Worm (Caenorhabditis elegans) whole organism, midembryonic: ENCODE results near the gene K03B4.8.

Experiments
- T22C8.4 ChIP-seq: fragments of 200-800 bp; sonication (Bioruptor generic); IDR thresholded peaks from 2 replicates; pipeline ENCODE4 v1.3.6; 2022; ENCODE audit warnings: missing genetic modification characterization, missing compliant biosample characterization
- cog-1 ChIP-seq: sonication (generic microtip); optimal IDR thresholded peaks from 2 replicates; lab custom pipeline; 2016; ENCODE audit warnings: missing genetic modification characterization, missing compliant biosample characterization
- flt-1 ChIP-seq: fragments of 200-800 bp; sonication (Bioruptor generic); IDR thresholded peaks from 2 replicates; pipeline ENCODE4 v1.3.6; 2022; ENCODE audit warnings: missing genetic modification characterization, missing compliant biosample characterization
- klf-2 ChIP-seq: fragments of 200-800 bp; sonication (Bioruptor generic); conservative IDR thresholded peaks from 2 replicates; pipeline ENCODE4 v1.3.6; 2022; ENCODE audit warnings: missing genetic modification reagents, missing genetic modification characterization, missing compliant biosample characterization
- med-1 ChIP-seq: sonication (generic microtip); optimal IDR thresholded peaks from 2 replicates; lab custom pipeline; 2017; ENCODE audit warnings: missing genetic modification characterization, mild to moderate bottlenecking, missing compliant biosample characterization, antibody characterized with exemption, missing genetic modification reagents; ENCODE audit not compliant: insufficient read depth
- ref-1 ChIP-seq: fragments of 200-800 bp; sonication (Bioruptor generic); conservative IDR thresholded peaks from 2 replicates; pipeline ENCODE4 v1.3.6; 2022; ENCODE audit warnings: missing genetic modification reagents, missing genetic modification characterization, missing compliant biosample characterization
- tab-1 ChIP-seq: fragments of 200-800 bp; sonication (Bioruptor generic); IDR thresholded peaks from 2 replicates; pipeline ENCODE4 v1.3.6; 2022; ENCODE audit warnings: missing genetic modification characterization, missing compliant biosample characterization
- ztf-23 ChIP-seq: fragments of 200-800 bp; sonication (Bioruptor generic); IDR thresholded peaks from 2 replicates; pipeline ENCODE4 v1.3.6; 2022; ENCODE audit warnings: missing genetic modification reagents, missing genetic modification characterization, missing compliant biosample characterization
- ztf-29 ChIP-seq: fragments of 200-800 bp; sonication (Bioruptor generic); IDR thresholded peaks from 2 replicates; pipeline ENCODE4 v1.3.6; 2022; ENCODE audit warnings: missing genetic modification reagents, missing genetic modification characterization, missing compliant biosample characterization

K03B4.8 gene

DNA sequence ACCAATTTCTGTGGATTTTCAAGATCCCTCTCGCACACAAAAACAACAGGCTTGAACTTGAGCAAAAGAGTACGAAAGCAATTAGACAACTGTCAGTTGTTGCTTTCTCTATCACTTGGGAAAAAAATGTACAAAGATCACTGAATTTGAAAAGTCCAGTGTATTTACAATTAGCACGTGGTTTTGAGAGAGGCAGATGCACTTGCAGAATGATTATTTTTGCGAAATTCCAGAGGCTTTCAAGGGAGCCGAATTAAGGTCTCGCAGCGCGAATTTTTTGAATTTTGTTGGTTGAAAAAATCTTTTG lies 18.8 kb upstream of the K03B4.8 start:
- TF ChIP-seq klf-2 (GFP tag; lab: Robert Waterston, UW) (no peak), med-1 (GFP tag; lab: Kevin White, UChicago) (no peak), ref-1 (GFP tag; lab: Robert Waterston, UW) (no peak), ztf-29 (GFP tag; lab: Robert Waterston, UW) (no peak), cog-1 (tag; lab: Kevin White, UChicago) (no peak), T22C8.4 (GFP tag; lab: Robert Waterston, UW) (no peak), flt-1 (GFP tag; lab: Robert Waterston, UW) (no peak), tab-1 (GFP tag; lab: Robert Waterston, UW) (no peak), ztf-23 (GFP tag; lab: Robert Waterston, UW) (no peak)

DNA sequence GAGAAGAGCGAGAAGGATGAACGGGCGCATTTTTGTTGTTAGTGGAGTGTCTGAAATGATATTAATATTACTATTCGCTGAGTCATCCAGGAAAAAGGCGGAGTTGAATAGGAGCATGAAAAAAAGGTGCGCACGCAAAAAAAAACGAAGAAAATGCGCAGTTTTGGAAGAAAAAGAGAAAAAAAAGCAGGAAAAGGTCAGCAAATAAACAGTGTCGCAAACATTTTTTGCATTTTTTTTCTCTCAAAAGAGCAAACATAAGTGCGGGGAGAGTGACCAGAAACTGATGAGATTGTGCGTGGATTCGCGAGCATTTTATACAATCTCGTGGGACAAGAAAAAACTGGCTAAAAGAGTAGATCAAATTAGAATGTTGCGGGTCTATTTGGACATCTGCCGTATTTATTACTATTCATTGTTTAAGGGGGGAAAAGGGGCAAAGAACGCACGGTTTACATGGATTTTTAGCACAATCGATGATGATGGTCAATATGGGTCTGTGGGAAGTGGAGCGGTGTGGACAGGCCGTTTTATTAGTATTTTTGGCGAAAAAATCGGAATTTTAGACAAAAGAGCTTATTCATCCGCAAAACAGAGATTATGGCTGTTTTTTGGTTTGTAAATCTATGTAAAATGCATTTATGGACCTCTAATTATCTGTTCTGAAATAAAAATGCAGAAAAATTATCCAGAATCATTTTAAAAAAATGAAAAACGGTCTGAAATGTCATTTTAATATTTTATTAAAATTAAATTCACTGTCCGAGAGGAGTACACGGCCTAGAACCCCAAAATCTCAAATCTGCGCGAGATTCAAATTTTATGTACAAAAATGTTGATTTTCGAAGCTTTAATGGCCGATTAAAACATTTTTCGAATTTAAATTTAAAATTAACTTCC lies 18.2 kb upstream of the K03B4.8 start, which contains the start of gene cpg-8:
Gene cpg-8, minus strand, starts transcription at position 51 of the 900 bp plus-strand sequence.
- TF ChIP-seq ztf-29 (GFP tag; lab: Robert Waterston, UW) (no peak), klf-2 (GFP tag; lab: Robert Waterston, UW) (no peak)

DNA sequence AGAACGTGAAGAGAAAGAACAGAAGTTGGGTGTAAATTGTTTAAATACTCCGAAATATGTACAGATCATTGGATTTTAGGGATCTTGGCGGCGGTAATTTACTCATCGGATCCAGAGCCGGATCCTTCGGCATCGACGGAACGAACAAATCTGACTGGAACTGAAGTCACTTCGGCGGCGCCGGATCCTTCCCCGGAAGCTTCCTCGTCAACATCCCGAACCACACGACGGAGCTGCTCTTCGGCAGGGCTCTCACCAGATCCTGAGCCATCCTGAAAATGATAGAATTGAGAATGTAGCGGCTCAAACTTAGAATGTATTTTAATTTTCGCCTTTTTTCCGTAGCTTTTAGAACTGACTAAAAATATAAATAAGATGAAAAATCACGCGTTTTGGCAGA lies 17.3 kb upstream of the K03B4.8 start:
- no peak for TF ChIP-seq ztf-29 (GFP tag; lab: Robert Waterston, UW)

DNA sequence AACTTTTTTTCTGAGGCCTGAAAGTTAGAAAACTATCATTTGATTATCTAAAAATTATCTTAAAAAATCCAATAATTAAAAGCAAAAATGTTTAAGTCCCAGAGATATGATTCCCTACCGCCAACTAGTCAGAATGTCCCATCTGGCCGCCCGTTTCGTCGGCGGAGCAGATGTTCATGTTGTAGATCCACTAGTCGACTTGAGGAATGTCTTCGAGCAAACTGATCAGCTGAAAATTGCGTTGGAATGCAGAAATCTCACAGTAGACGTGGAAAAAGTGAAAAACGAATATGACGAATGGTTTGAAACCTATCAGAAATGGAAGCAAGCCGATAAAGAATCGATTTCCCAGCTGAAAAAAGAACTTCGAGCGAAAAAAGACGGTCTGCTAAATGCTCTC lies 14.8 kb upstream of the K03B4.8 start, which contains the start of gene K03B4.1:
Gene K03B4.1, plus strand, starts transcription at position 97 of the 400 bp plus-strand sequence.
- TF ChIP-seq ref-1 (GFP tag; lab: Robert Waterston, UW) (no peak), ztf-29 (GFP tag; lab: Robert Waterston, UW) (no peak), flt-1 (GFP tag; lab: Robert Waterston, UW) (no peak), med-1 (GFP tag; lab: Kevin White, UChicago) (no peak), cog-1 (tag; lab: Kevin White, UChicago) (no peak)

DNA sequence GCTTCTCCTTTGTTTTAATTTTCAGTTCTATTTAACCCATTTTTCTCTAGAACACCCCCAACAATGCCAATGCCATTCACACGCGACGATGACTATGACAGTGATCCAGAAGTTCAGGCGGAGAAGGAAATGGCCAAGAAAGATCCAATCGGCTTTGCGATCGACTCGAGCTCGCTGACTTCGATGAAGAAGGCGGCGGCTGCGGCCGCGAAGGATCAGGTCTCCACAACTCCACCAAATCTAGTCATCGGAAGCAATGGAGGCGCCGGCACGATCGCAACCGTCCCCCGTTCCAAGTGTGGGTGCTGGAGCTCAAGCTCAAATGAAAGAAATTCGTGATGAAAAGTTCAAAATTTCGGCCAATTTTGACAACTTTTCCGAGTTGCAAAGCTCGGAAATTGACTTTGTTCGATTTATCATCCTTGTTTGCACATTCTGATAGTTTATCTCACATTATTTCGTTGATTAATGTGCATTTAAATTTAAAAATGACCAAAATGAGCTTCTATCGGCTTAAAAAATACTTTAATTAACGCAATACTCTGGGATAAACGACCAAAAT lies 13.6 kb upstream of the K03B4.8 start, which contains the start of gene K03B4.2:
Gene K03B4.2, plus strand, starts transcription at position 51 of the 562 bp plus-strand sequence.
- TF ChIP-seq ref-1 (GFP tag; lab: Robert Waterston, UW) (no peak), klf-2 (GFP tag; lab: Robert Waterston, UW) (no peak), med-1 (GFP tag; lab: Kevin White, UChicago) (no peak)

DNA sequence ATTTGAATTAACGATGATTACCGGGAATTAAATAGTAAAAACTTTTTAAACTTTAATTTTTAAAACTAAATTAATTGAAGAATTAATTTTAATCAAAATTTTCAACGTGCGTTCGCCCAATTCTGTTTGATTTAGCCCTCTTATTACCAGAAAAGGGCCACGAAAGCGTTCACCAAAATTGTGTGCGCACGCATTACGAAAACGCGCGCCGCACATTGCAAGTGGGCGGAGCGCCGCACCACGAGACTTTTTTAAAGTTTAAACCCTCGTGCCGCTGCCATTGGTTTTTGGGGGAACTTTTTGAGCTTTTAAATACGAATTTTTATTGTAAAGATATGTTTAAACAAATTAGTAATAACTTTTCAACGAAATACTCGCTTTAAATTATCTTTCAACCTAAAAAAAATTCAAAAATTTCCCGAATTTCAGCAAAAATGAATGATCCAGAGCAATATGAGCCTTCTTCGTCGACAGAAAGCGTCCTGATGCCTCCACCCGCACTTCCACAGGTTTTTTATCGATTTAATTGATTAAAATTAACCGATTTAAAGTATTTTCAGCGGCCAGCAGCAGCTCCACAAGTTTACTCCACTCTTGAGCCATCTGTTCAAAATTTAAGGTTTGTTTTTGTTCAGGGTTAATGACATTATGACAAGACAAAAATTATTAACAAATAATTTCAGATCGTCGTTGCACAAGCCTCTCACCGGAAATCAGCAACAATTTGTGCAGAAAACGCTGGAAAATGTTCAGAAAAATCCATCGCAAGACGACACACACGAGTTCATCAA lies 12.5 kb upstream of the K03B4.8 start, which contains the start of gene taf-10:
Gene taf-10, plus strand, starts transcription at position 424 of the 791 bp plus-strand sequence.
- TF ChIP-seq cog-1 (tag; lab: Kevin White, UChicago) (no peak), ref-1 (GFP tag; lab: Robert Waterston, UW) (no peak), med-1 (GFP tag; lab: Kevin White, UChicago) (no peak), flt-1 (GFP tag; lab: Robert Waterston, UW) (no peak), ztf-29 (GFP tag; lab: Robert Waterston, UW) (no peak), ztf-23 (GFP tag; lab: Robert Waterston, UW) (no peak), klf-2 (GFP tag; lab: Robert Waterston, UW) (no peak), tab-1 (GFP tag; lab: Robert Waterston, UW) (no peak), T22C8.4 (GFP tag; lab: Robert Waterston, UW) (no peak)

DNA sequence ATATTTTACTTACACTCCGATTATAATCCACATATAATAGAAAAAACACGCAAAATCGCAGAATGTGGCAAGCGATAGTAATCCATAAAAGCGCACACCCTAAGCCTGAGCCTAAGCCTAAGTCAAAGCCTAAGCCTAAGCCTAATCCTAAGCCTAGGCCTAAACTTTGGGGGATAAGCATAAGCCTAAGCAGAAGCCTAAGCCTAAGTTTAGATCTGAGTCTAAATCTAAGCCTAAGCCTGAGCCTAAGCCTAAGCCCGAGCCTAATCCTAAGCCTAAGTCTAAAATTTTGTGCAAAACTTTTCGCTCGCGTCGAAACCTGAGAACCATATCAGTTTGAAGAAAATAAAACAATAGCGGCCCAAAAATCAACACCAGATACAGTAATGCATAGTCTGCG lies 9.7 kb upstream of the K03B4.8 start:
- no peak for TF ChIP-seq ztf-29 (GFP tag; lab: Robert Waterston, UW)
- TF ChIP-seq klf-2 (GFP tag; lab: Robert Waterston, UW), result no peak
- no peak for TF ChIP-seq med-1 (GFP tag; lab: Kevin White, UChicago)
- no peak for TF ChIP-seq flt-1 (GFP tag; lab: Robert Waterston, UW)
- no peak for TF ChIP-seq tab-1 (GFP tag; lab: Robert Waterston, UW)
- TF ChIP-seq cog-1 (tag; lab: Kevin White, UChicago), result no peak

DNA sequence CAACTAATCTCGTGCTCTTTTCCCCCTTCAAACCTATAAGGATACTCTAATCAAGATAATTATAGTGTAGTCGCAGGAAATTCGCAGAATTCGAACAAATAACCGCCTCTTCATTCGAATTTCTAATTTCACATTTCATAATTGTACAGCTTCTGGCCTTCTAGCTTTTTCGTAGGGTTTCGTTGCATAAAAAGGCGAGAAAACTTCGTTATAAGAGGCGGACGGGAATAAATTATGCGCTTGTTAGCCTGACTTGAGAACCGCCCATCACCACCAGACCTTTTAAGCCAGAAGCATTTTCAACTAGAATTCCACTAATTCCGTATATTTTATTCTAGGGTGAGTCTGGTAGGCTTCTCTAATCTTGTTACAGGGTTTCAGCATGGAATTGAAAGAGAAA lies 7.3 kb upstream of the K03B4.8 start, which contains the start of gene K03B4.4:
Gene K03B4.4, plus strand, starts transcription at position 301 of the 400 bp plus-strand sequence.
- TF ChIP-seq cog-1 (tag; lab: Kevin White, UChicago) (no peak), ztf-23 (GFP tag; lab: Robert Waterston, UW) (no peak), tab-1 (GFP tag; lab: Robert Waterston, UW) (no peak), flt-1 (GFP tag; lab: Robert Waterston, UW) (no peak), ztf-29 (GFP tag; lab: Robert Waterston, UW) (no peak), ref-1 (GFP tag; lab: Robert Waterston, UW) (no peak), klf-2 (GFP tag; lab: Robert Waterston, UW) (no peak), T22C8.4 (GFP tag; lab: Robert Waterston, UW) (no peak), med-1 (GFP tag; lab: Kevin White, UChicago) (no peak)

DNA sequence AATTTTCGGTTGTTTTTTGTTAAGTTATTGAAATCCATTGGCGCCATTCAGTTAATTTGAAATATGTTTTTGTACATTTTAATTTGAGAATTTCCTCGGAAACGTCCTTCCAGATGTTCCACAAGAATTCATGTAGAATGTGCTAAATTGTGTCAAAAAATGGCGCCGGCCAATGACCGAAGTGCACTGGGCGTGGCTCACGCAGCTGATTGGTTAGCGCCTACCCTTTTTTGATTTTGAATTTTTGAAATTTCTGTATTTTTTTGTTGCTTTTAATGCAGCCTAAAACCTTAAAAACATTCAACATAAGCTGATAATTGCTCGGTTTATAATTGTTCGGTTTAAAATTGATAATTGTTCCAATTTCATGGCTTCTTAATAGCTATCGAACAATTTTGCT lies 2.4 kb upstream of the K03B4.8 start:
- TF ChIP-seq T22C8.4 (GFP tag; lab: Robert Waterston, UW) (no peak), ztf-23 (GFP tag; lab: Robert Waterston, UW) (no peak), ztf-29 (GFP tag; lab: Robert Waterston, UW) (no peak), cog-1 (tag; lab: Kevin White, UChicago) (no peak), med-1 (GFP tag; lab: Kevin White, UChicago) (no peak), ref-1 (GFP tag; lab: Robert Waterston, UW) (no peak), klf-2 (GFP tag; lab: Robert Waterston, UW) (no peak), flt-1 (GFP tag; lab: Robert Waterston, UW) (no peak), tab-1 (GFP tag; lab: Robert Waterston, UW) (no peak)
